Worm (Caenorhabditis elegans) whole organism, L4 larva: ENCODE results near the gene mfsd-6.

ENCODE experiments used
- F26F4.8 ChIP-seq: fragments of 200-800 bp; sonication (Bioruptor generic); conservative IDR thresholded peaks from 2 replicates; pipeline ENCODE4 v1.3.6; 2022; ENCODE audit warnings: missing genetic modification characterization, missing compliant biosample characterization
- F37D6.2 ChIP-seq: sonication (generic microtip); optimal IDR thresholded peaks from 2 replicates; lab custom pipeline; 2016; ENCODE audit warnings: mild to moderate bottlenecking, missing genetic modification characterization, missing compliant biosample characterization
- R02D3.7 ChIP-seq: fragments of 150-350 bp; sonication (generic microtip); optimal IDR thresholded peaks from 3 replicates; lab custom pipeline; 2014; ENCODE audit warnings: missing biosample characterization, missing genetic modification characterization
- T26A8.4 ChIP-seq: fragments of 200-800 bp; sonication (Bioruptor generic); IDR thresholded peaks from 2 replicates; pipeline ENCODE4 v1.3.6; 2022; ENCODE audit warnings: missing genetic modification characterization, missing compliant biosample characterization
- ZK337.2 ChIP-seq: fragments of 200-800 bp; sonication (Bioruptor generic); IDR thresholded peaks from 2 replicates; pipeline ENCODE4 v1.3.6; 2022; ENCODE audit warnings: missing genetic modification reagents, missing genetic modification characterization, missing compliant biosample characterization
- ZK546.5 ChIP-seq, 2 experiments: sonication (generic microtip); optimal IDR thresholded peaks; 2 replicates each; lab custom pipeline; 2017; ENCODE audit warnings: missing biosample characterization in 2 of 2, missing genetic modification characterization in 2 of 2
- aha-1 ChIP-seq: fragments of 150-350 bp; peaks from one replicate; lab custom pipeline; 2014; ENCODE audit warnings: missing biosample characterization, missing genetic modification characterization
- aly-2 ChIP-seq: sonication (generic microtip); optimal IDR thresholded peaks from 2 replicates; lab custom pipeline; 2018; ENCODE audit warnings: missing biosample characterization, missing genetic modification characterization
- arid-1 ChIP-seq: fragments of 200-800 bp; sonication (Bioruptor generic); conservative IDR thresholded peaks from 2 replicates; pipeline ENCODE4 v1.3.6; 2022; ENCODE audit warnings: missing genetic modification reagents, missing genetic modification characterization, missing compliant biosample characterization
- ceh-28 ChIP-seq: fragments of 150-350 bp; optimal IDR thresholded peaks from 2 replicates; lab custom pipeline; 2014; ENCODE audit warnings: missing biosample characterization, missing genetic modification reagents, missing genetic modification characterization
- ceh-32 ChIP-seq: sonication (generic microtip); optimal IDR thresholded peaks from 2 replicates; lab custom pipeline; 2016; ENCODE audit warnings: mild to moderate bottlenecking, missing genetic modification characterization, missing compliant biosample characterization; ENCODE audit not compliant: poor library complexity
- ceh-62 ChIP-seq: sonication (generic microtip); optimal IDR thresholded peaks from 2 replicates; lab custom pipeline; 2017; ENCODE audit warnings: missing biosample characterization, missing genetic modification characterization
- ces-1 ChIP-seq: fragments of 150-350 bp; sonication (generic microtip); optimal IDR thresholded peaks from 4 replicates; lab custom pipeline; 2014; ENCODE audit warnings: missing biosample characterization, missing genetic modification reagents, missing genetic modification characterization
- daf-16 ChIP-seq, 3 experiments: sonication (generic microtip); optimal IDR thresholded peaks; 2 replicates each; lab custom pipeline; 2016 to 2017; ENCODE audit warnings: missing genetic modification characterization in 3 of 3, missing genetic modification reagents in 3 of 3, mild to moderate bottlenecking in 2 of 3, missing compliant biosample characterization in 2 of 3, missing biosample characterization in 1 of 3, moderate library complexity in 1 of 3
- daf-19 ChIP-seq: fragments of 200-800 bp; sonication (Bioruptor generic); conservative IDR thresholded peaks from 2 replicates; pipeline ENCODE4 v1.3.6; 2022; ENCODE audit warnings: missing genetic modification characterization, missing compliant biosample characterization
- daf-8 ChIP-seq: fragments of 200-800 bp; sonication (Bioruptor generic); IDR thresholded peaks from 2 replicates; pipeline ENCODE4 v1.3.6; 2022; ENCODE audit warnings: missing genetic modification characterization, missing compliant biosample characterization
- dmd-6 ChIP-seq: fragments of 200-800 bp; sonication (Bioruptor generic); IDR thresholded peaks from 2 replicates; pipeline ENCODE4 v1.3.6; 2022; ENCODE audit warnings: missing genetic modification reagents, missing genetic modification characterization, missing compliant biosample characterization
- dve-1 ChIP-seq: sonication (generic microtip); optimal IDR thresholded peaks from 2 replicates; lab custom pipeline; 2017; ENCODE audit warnings: antibody characterized with exemption, mild to moderate bottlenecking, missing genetic modification characterization, missing compliant biosample characterization; ENCODE audit not compliant: insufficient read depth
- egl-27 ChIP-seq: sonication (generic microtip); optimal IDR thresholded peaks from 3 replicates; lab custom pipeline; 2017; ENCODE audit warnings: missing biosample characterization, missing genetic modification reagents, missing genetic modification characterization
- fkh-10 ChIP-seq: fragments of 150-350 bp; optimal IDR thresholded peaks from 2 replicates; lab custom pipeline; 2014; ENCODE audit warnings: missing biosample characterization, missing genetic modification reagents, missing genetic modification characterization
- fos-1 ChIP-seq: fragments of 150-350 bp; optimal IDR thresholded peaks from 2 replicates; lab custom pipeline; 2014; ENCODE audit warnings: missing biosample characterization, missing genetic modification characterization
- hif-1 ChIP-seq, 2 experiments: sonication (generic microtip); optimal IDR thresholded peaks; 2 replicates each; lab custom pipeline; 2016 to 2017; ENCODE audit warnings: missing compliant biosample characterization in 2 of 2, missing genetic modification characterization in 2 of 2, missing genetic modification reagents in 2 of 2, missing genotype in 2 of 2, mild to moderate bottlenecking in 1 of 2
- hlh-30 ChIP-seq: sonication (generic microtip); optimal IDR thresholded peaks from 2 replicates; lab custom pipeline; 2017; ENCODE audit warnings: antibody characterized with exemption, mild to moderate bottlenecking, missing genetic modification characterization, missing compliant biosample characterization; ENCODE audit not compliant: insufficient read depth
- lin-13 ChIP-seq: fragments of 150-350 bp; optimal IDR thresholded peaks from 2 replicates; lab custom pipeline; 2014; ENCODE audit warnings: missing biosample characterization, missing genetic modification reagents, missing genetic modification characterization
- lin-15B ChIP-seq: fragments of 150-350 bp; sonication (generic microtip); optimal IDR thresholded peaks from 3 replicates; lab custom pipeline; 2014; ENCODE audit warnings: missing biosample characterization, missing genetic modification characterization
- lin-29 ChIP-seq: fragments of 200-800 bp; sonication (Bioruptor generic); IDR thresholded peaks from 2 replicates; pipeline ENCODE4 v1.3.6; 2022; ENCODE audit warnings: missing genetic modification reagents, missing genetic modification characterization, missing compliant biosample characterization
- lir-3 ChIP-seq: sonication (generic microtip); optimal IDR thresholded peaks from 2 replicates; lab custom pipeline; 2016; ENCODE audit warnings: mild to moderate bottlenecking, missing genetic modification characterization, missing compliant biosample characterization
- lsy-2 ChIP-seq, 2 experiments: fragments of 150-350 bp in 1 of 2; sonication (generic microtip) in 1 of 2; optimal IDR thresholded peaks; 2 replicates each; lab custom pipeline; 2014 to 2017; ENCODE audit warnings: missing biosample characterization in 2 of 2, missing genetic modification characterization in 2 of 2
- madf-5 ChIP-seq, 2 experiments: fragments of 200-800 bp; sonication (Bioruptor generic); IDR thresholded peaks; 2 replicates each; pipeline ENCODE4 v1.3.6; 2022; ENCODE audit warnings: missing compliant biosample characterization in 2 of 2, missing genetic modification characterization in 2 of 2
- mdl-1 ChIP-seq, 2 experiments: fragments of 150-350 bp in 1 of 2; sonication (generic microtip) in 1 of 2; optimal IDR thresholded peaks; 2 replicates each; lab custom pipeline; 2014 to 2017; ENCODE audit warnings: missing biosample characterization in 2 of 2, missing genetic modification characterization in 2 of 2
- mdt-29 ChIP-seq: fragments of 200-800 bp; sonication (Bioruptor generic); IDR thresholded peaks from 2 replicates; pipeline ENCODE4 v1.3.6; 2022; ENCODE audit warnings: missing genetic modification reagents, missing genetic modification characterization, missing compliant biosample characterization
- mxl-3 ChIP-seq: fragments of 200-800 bp; sonication (Bioruptor generic); optimal IDR thresholded peaks from 2 replicates; lab custom pipeline; 2018; ENCODE audit warnings: mild to moderate bottlenecking, missing genetic modification characterization, missing compliant biosample characterization
- nhr-11 ChIP-seq: fragments of 150-350 bp; optimal IDR thresholded peaks from 2 replicates; lab custom pipeline; 2014; ENCODE audit warnings: missing biosample characterization, missing genetic modification characterization
- nhr-237 ChIP-seq: sonication (generic microtip); optimal IDR thresholded peaks from 2 replicates; lab custom pipeline; 2017; ENCODE audit warnings: missing biosample characterization, missing genetic modification characterization
- nhr-25 ChIP-seq: sonication (generic microtip); optimal IDR thresholded peaks from 2 replicates; lab custom pipeline; 2017; ENCODE audit warnings: missing genetic modification characterization, mild to moderate bottlenecking, missing compliant biosample characterization, antibody characterized with exemption, moderate library complexity, borderline replicate concordance; ENCODE audit not compliant: insufficient read depth
- nhr-6 ChIP-seq: fragments of 150-350 bp; optimal IDR thresholded peaks from 2 replicates; lab custom pipeline; 2014; ENCODE audit warnings: missing biosample characterization, missing genetic modification characterization
- nhr-77 ChIP-seq: fragments of 150-350 bp; optimal IDR thresholded peaks from 2 replicates; lab custom pipeline; 2014; ENCODE audit warnings: missing biosample characterization, missing genetic modification characterization
- pha-4 ChIP-seq, 2 experiments: fragments of 150-350 bp in 1 of 2; fragments of 200-800 bp in 1 of 2; sonication (Bioruptor generic) in 1 of 2; IDR thresholded peaks in 1 of 2; optimal IDR thresholded peaks in 1 of 2; 2 replicates each; pipeline versions ENCODE4 v1.3.6 to Lab custom; 2014 to 2022; ENCODE audit warnings: missing genetic modification characterization in 2 of 2, missing genetic modification reagents in 2 of 2, missing biosample characterization in 1 of 2, missing compliant biosample characterization in 1 of 2
- php-3 ChIP-seq: fragments of 200-800 bp; sonication (Bioruptor generic); IDR thresholded peaks from 2 replicates; pipeline ENCODE4 v1.3.6; 2022; ENCODE audit warnings: missing genetic modification reagents, missing genetic modification characterization, missing compliant biosample characterization
- rbr-2 ChIP-seq: sonication (generic microtip); optimal IDR thresholded peaks from 2 replicates; lab custom pipeline; 2016; ENCODE audit warnings: missing genotype, missing genetic modification characterization, missing compliant biosample characterization
- sdz-12 ChIP-seq: fragments of 200-800 bp; sonication (Bioruptor generic); optimal IDR thresholded peaks from 2 replicates; lab custom pipeline; 2018; ENCODE audit warnings: mild to moderate bottlenecking, missing genetic modification characterization, missing compliant biosample characterization
- set-16 ChIP-seq: fragments of 200-800 bp; sonication (Bioruptor generic); IDR thresholded peaks from 2 replicates; pipeline ENCODE4 v1.3.6; 2022; ENCODE audit warnings: missing genetic modification reagents, missing genetic modification characterization, missing compliant biosample characterization
- skn-1 ChIP-seq: fragments of 150-350 bp; optimal IDR thresholded peaks from 2 replicates; lab custom pipeline; 2014; ENCODE audit warnings: missing biosample characterization, missing genetic modification characterization
- snpc-1.2 ChIP-seq: fragments of 200-800 bp; sonication (Bioruptor generic); IDR thresholded peaks from 2 replicates; pipeline ENCODE4 v1.3.6; 2022; ENCODE audit warnings: missing genetic modification reagents, missing genetic modification characterization, missing compliant biosample characterization
- spr-1 ChIP-seq: sonication (generic microtip); optimal IDR thresholded peaks from 2 replicates; lab custom pipeline; 2016; ENCODE audit warnings: mild to moderate bottlenecking, missing genetic modification characterization, missing compliant biosample characterization
- spr-3 ChIP-seq: fragments of 200-800 bp; sonication (Bioruptor generic); optimal IDR thresholded peaks from 2 replicates; lab custom pipeline; 2018; ENCODE audit warnings: mild to moderate bottlenecking, missing genetic modification characterization, missing compliant biosample characterization
- zfp-2 ChIP-seq: sonication (generic microtip); optimal IDR thresholded peaks from 2 replicates; lab custom pipeline; 2016; ENCODE audit warnings: mild to moderate bottlenecking, missing genetic modification characterization, missing compliant biosample characterization

mfsd-6 gene

ce11 chrIII:7572781-7573400 is 6.3 kb downstream of the mfsd-6 start, which contains the start of the genes rpl-9 and lpd-7 (continued):
- peak; percentile 71 for TF ChIP-seq lin-13 (GFP tag; lab: Kevin White, UChicago)
- TF ChIP-seq spr-3: no peak
- TF ChIP-seq pha-4 (GFP tag; IDR thresholded peaks at IDR 0.05; lab: Robert Waterston, UW): no peak
- peak; percentile 48 for TF ChIP-seq pha-4 (tag; optimal IDR thresholded peaks at IDR 0.05; lab: Kevin White, UChicago)
- TF ChIP-seq fkh-10: peak; percentile 59
- peak; percentile 2 to 91 for TF ChIP-seq lsy-2 (tag; optimal IDR thresholded peaks at IDR 0.05; lab: Kevin White, UChicago)
- TF ChIP-seq madf-5 (GFP tag; IDR thresholded peaks at IDR 0.05; lab: Robert Waterston, UW): no peak
- TF ChIP-seq nhr-6 (tag; lab: Kevin White, UChicago): peak; percentile 95
- TF ChIP-seq dve-1 (tag; lab: Kevin White, UChicago): peak; percentile 58
- peak; percentile 17 for TF ChIP-seq R02D3.7 (tag; lab: Kevin White, UChicago)
- TF ChIP-seq hlh-30 (tag; lab: Kevin White, UChicago): peak; percentile 75
- TF ChIP-seq aly-2 (tag; lab: Kevin White, UChicago): no peak
- TF ChIP-seq mdl-1 (tag; optimal IDR thresholded peaks at IDR 0.05; lab: Kevin White, UChicago): peak in 1 of 2 experiments; percentile 83
- TF ChIP-seq rbr-2 (tag; lab: Kevin White, UChicago): peak; percentile 69
- TF ChIP-seq dmd-6 (GFP tag; lab: Robert Waterston, UW): peak; percentile 41; the same call in 1 of the 2 replicates
- peak; percentile 53; the same call in 1 of the 2 replicates for TF ChIP-seq arid-1 (GFP tag; lab: Robert Waterston, UW)
- TF ChIP-seq daf-19 (GFP tag; lab: Robert Waterston, UW): no peak
- TF ChIP-seq nhr-77: peak; percentile 81
- no peak for TF ChIP-seq daf-16 (GFP tag; optimal IDR thresholded peaks at IDR 0.05; lab: Kevin White, UChicago)
- peak; percentile 71 for TF ChIP-seq daf-16 (tag; optimal IDR thresholded peaks at IDR 0.05; lab: Kevin White, UChicago)
- TF ChIP-seq nhr-11 (tag; lab: Kevin White, UChicago): peak; percentile 89
- TF ChIP-seq zfp-2 (tag; lab: Kevin White, UChicago): peak; percentile 89
- TF ChIP-seq nhr-25 (tag; lab: Kevin White, UChicago): peak; percentile 42
- no peak for TF ChIP-seq ceh-62 (tag; lab: Kevin White, UChicago)
- TF ChIP-seq hif-1 (tag; optimal IDR thresholded peaks at IDR 0.05; lab: Kevin White, UChicago): peak in 1 of 2 experiments; percentile 63
- TF ChIP-seq spr-1 (tag; lab: Kevin White, UChicago): no peak
- no peak for TF ChIP-seq php-3 (GFP tag; lab: Robert Waterston, UW)
- TF ChIP-seq, all 104 proteins: peak for 31

DNA sequence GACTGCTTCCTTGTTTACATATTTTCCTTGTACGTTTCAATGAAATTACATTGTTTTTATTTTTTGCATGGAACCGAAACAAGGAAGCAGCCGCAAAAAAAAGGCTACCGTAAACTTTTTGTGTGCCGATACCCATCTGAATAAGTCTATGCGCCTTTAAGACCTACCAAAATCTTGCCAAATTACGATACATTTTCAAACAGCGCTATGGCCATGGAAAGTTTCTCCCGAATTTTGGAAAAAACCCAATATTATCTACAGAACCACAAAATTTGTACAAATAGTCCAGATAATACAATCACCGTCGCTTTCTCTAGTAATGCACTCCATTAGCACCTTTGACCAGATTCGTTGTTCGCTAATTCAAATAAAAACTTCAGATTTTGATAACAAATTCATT is 7.5 kb downstream of the mfsd-6 start:
- no peak for TF ChIP-seq lsy-2 (tag; optimal IDR thresholded peaks at IDR 0.05; lab: Kevin White, UChicago)
- TF ChIP-seq egl-27 (tag; lab: Kevin White, UChicago): no peak
- TF ChIP-seq skn-1 (tag; lab: Kevin White, UChicago): no peak
- TF ChIP-seq lin-15B (tag; lab: Kevin White, UChicago): no peak
- no peak for TF ChIP-seq ces-1 (GFP tag; lab: Kevin White, UChicago)
- peak; percentile 35; the same call in 1 of the 2 replicates for TF ChIP-seq snpc-1.2
- TF ChIP-seq aha-1 (tag; lab: Kevin White, UChicago): peak; percentile 43
- TF ChIP-seq F37D6.2: no peak
- TF ChIP-seq ZK546.5 (tag; optimal IDR thresholded peaks at IDR 0.05; lab: Kevin White, UChicago): no peak
- TF ChIP-seq sdz-12 (GFP tag; lab: Kevin White, UChicago): no peak
- TF ChIP-seq F26F4.8 (GFP tag; lab: Robert Waterston, UW): no peak
- no peak for TF ChIP-seq lir-3 (tag; lab: Kevin White, UChicago)
- no peak for TF ChIP-seq daf-8 (GFP tag; lab: Robert Waterston, UW)
- TF ChIP-seq T26A8.4: no peak
- TF ChIP-seq ZK337.2 (GFP tag; lab: Robert Waterston, UW): no peak
- TF ChIP-seq daf-16 (GFP tag; optimal IDR thresholded peaks at IDR 0.05; lab: Kevin White, UChicago): no peak
- TF ChIP-seq daf-16 (tag; optimal IDR thresholded peaks at IDR 0.05; lab: Kevin White, UChicago): peak; percentile 22
- no peak for TF ChIP-seq set-16
- TF ChIP-seq arid-1 (GFP tag; lab: Robert Waterston, UW): 0 out of 2 replicates have a peak, but pooled peaks have one; percentile 36
- no peak for TF ChIP-seq fos-1
- no peak for TF ChIP-seq nhr-237
- TF ChIP-seq lin-29: no peak
- TF ChIP-seq mdt-29 (GFP tag; lab: Robert Waterston, UW): no peak
- TF ChIP-seq ceh-28 (tag; lab: Kevin White, UChicago): no peak
- no peak for TF ChIP-seq ceh-32 (tag; lab: Kevin White, UChicago)
- no peak for TF ChIP-seq mxl-3 (GFP tag; lab: Kevin White, UChicago)
